Fruit fly (Drosophila melanogaster) whole organism, embryonic: ENCODE measurements around the gene Pak.
A peak's percentile ranks its signal among the peaks of the same experiment; 100 is the strongest.

Experiments
- Abd-B ChIP-seq: fragments of 200-800 bp; sonication (Bioruptor generic); optimal IDR thresholded peaks from 2 replicates; lab custom pipeline; 2018; ENCODE audit warnings: missing biosample characterization, mild to moderate bottlenecking, missing genetic modification characterization, moderate library complexity
- Atf6 ChIP-seq: fragments of 200-800 bp; sonication (Bioruptor generic); IDR thresholded peaks from 2 replicates; pipeline ENCODE4 v1.3.6; 2022; ENCODE audit warnings: missing biosample characterization, missing genetic modification characterization
- B-H1 ChIP-seq: fragments of 200-800 bp; sonication (Bioruptor generic); IDR thresholded peaks from 3 replicates; pipeline ENCODE4 v1.3.6; 2022; ENCODE audit warnings: missing biosample characterization, missing genetic modification characterization
- Bdp1 ChIP-seq: fragments of 200-800 bp; sonication (Bioruptor generic); optimal IDR thresholded peaks from 3 replicates; lab custom pipeline; 2016; ENCODE audit warnings: missing biosample characterization, missing genetic modification characterization
- CG10321 ChIP-seq: fragments of 200-800 bp; sonication (Bioruptor generic); IDR thresholded peaks from 2 replicates; pipeline ENCODE4 v1.3.6; 2022; ENCODE audit warnings: missing biosample characterization, missing genetic modification characterization
- CG10654 ChIP-seq: fragments of 200-800 bp; sonication (Bioruptor generic); optimal IDR thresholded peaks from 2 replicates; lab custom pipeline; 2016; ENCODE audit warnings: missing biosample characterization, missing genetic modification characterization
- CG11504 ChIP-seq: fragments of 200-800 bp; sonication (Bioruptor generic); optimal IDR thresholded peaks from 3 replicates; lab custom pipeline; 2019; ENCODE audit warnings: missing biosample characterization, mild to moderate bottlenecking, missing genetic modification characterization, moderate library complexity
- CG12744 ChIP-seq: fragments of 200-800 bp; sonication (Bioruptor generic); optimal IDR thresholded peaks from 2 replicates; lab custom pipeline; 2016; ENCODE audit warnings: missing biosample characterization, missing genetic modification characterization
- CG14050 ChIP-seq: fragments of 200-800 bp; sonication (Bioruptor generic); IDR thresholded peaks from 3 replicates; pipeline ENCODE4 v1.3.6; 2022; ENCODE audit warnings: missing biosample characterization, missing genetic modification characterization
- CG14710 ChIP-seq: fragments of 200-800 bp; sonication (Bioruptor generic); optimal IDR thresholded peaks from 3 replicates; lab custom pipeline; 2019; ENCODE audit warnings: missing biosample characterization, mild to moderate bottlenecking, missing genetic modification characterization, moderate library complexity
- CG17912 ChIP-seq: fragments of 200-800 bp; sonication (Bioruptor generic); optimal IDR thresholded peaks from 2 replicates; lab custom pipeline; 2018; ENCODE audit warnings: missing biosample characterization, mild to moderate bottlenecking, missing genetic modification characterization
- CG2129 ChIP-seq: fragments of 200-800 bp; sonication (Bioruptor generic); IDR thresholded peaks from 2 replicates; pipeline ENCODE4 v1.3.6; 2022; ENCODE audit warnings: missing biosample characterization, missing genetic modification characterization; ENCODE audit not compliant: partially characterized antibody
- CG2678 ChIP-seq: fragments of 200-800 bp; sonication (Bioruptor generic); optimal IDR thresholded peaks from 3 replicates; lab custom pipeline; 2019; ENCODE audit warnings: missing biosample characterization, mild to moderate bottlenecking, missing genetic modification characterization, moderate library complexity
- CG30403 ChIP-seq: fragments of 200-800 bp; sonication (Bioruptor generic); optimal IDR thresholded peaks from 3 replicates; lab custom pipeline; 2016; ENCODE audit warnings: missing biosample characterization, missing genetic modification characterization
- CG33557 ChIP-seq: fragments of 200-800 bp; sonication (Bioruptor generic); optimal IDR thresholded peaks from 2 replicates; lab custom pipeline; 2019; ENCODE audit warnings: missing biosample characterization, mild to moderate bottlenecking, missing genetic modification characterization, moderate library complexity
- CG4730 ChIP-seq: fragments of 200-800 bp; sonication (Bioruptor generic); IDR thresholded peaks from 2 replicates; pipeline ENCODE4 v1.3.6; 2022; ENCODE audit warnings: missing biosample characterization, missing genetic modification characterization
- CG4820 ChIP-seq: fragments of 200-800 bp; sonication (Bioruptor generic); optimal IDR thresholded peaks from 3 replicates; lab custom pipeline; 2016; ENCODE audit warnings: missing biosample characterization, missing genetic modification characterization
- CG6175 ChIP-seq: fragments of 200-800 bp; sonication (Bioruptor generic); IDR thresholded peaks from 3 replicates; pipeline ENCODE4 v1.3.6; 2022; ENCODE audit warnings: missing biosample characterization, missing genetic modification characterization
- CG6689 ChIP-seq: fragments of 200-800 bp; sonication (Bioruptor generic); IDR thresholded peaks from 2 replicates; pipeline ENCODE4 v1.3.6; 2022; ENCODE audit warnings: missing biosample characterization, missing genetic modification characterization
- CkIIα-i1 ChIP-seq: fragments of 200-800 bp; sonication (Bioruptor generic); IDR thresholded peaks from 2 replicates; pipeline ENCODE4 v1.3.6; 2022; ENCODE audit warnings: missing biosample characterization, missing genetic modification characterization
- CoRest ChIP-seq: fragments of 200-800 bp; sonication (Bioruptor generic); optimal IDR thresholded peaks from 3 replicates; lab custom pipeline; 2018; ENCODE audit warnings: missing biosample characterization, mild to moderate bottlenecking, missing genetic modification characterization, moderate library complexity
- CrebB ChIP-seq: fragments of 200-800 bp; sonication (Bioruptor generic); optimal IDR thresholded peaks from 3 replicates; lab custom pipeline; 2018; ENCODE audit warnings: missing biosample characterization, mild to moderate bottlenecking, missing genetic modification characterization
- D19A ChIP-seq: fragments of 200-800 bp; optimal IDR thresholded peaks from 3 replicates; lab custom pipeline; 2019; ENCODE audit warnings: missing biosample characterization, mild to moderate bottlenecking, missing genetic modification characterization, moderate library complexity
- Dip3 ChIP-seq: fragments of 200-800 bp; sonication (Bioruptor generic); optimal IDR thresholded peaks from 3 replicates; lab custom pipeline; 2016; ENCODE audit warnings: missing biosample characterization, missing genetic modification characterization
- E2f1 ChIP-seq: fragments of 200-800 bp; sonication (Bioruptor generic); IDR thresholded peaks from 2 replicates; pipeline ENCODE4 v1.3.6; 2022; ENCODE audit warnings: missing biosample characterization, missing genetic modification characterization
- ERR ChIP-seq: fragments of 200-800 bp; sonication (Bioruptor generic); optimal IDR thresholded peaks from 2 replicates; lab custom pipeline; 2016; ENCODE audit warnings: missing biosample characterization, missing genetic modification characterization
- HmgD ChIP-seq: fragments of 200-800 bp; sonication (Bioruptor generic); optimal IDR thresholded peaks from 3 replicates; lab custom pipeline; 2016; ENCODE audit warnings: missing biosample characterization, missing genetic modification characterization
- Jarid2 ChIP-seq: fragments of 200-800 bp; sonication (Bioruptor generic); optimal IDR thresholded peaks from 3 replicates; lab custom pipeline; 2017; ENCODE audit warnings: mild to moderate bottlenecking, missing biosample characterization, missing genetic modification reagents, missing genetic modification characterization
- Opbp ChIP-seq: fragments of 200-800 bp; sonication (Bioruptor generic); IDR thresholded peaks from 3 replicates; pipeline ENCODE4 v1.3.6; 2022; ENCODE audit warnings: missing biosample characterization, missing genetic modification characterization; ENCODE audit not compliant: partially characterized antibody
- PHDP ChIP-seq: fragments of 200-800 bp; sonication (Bioruptor generic); optimal IDR thresholded peaks from 3 replicates; lab custom pipeline; 2018; ENCODE audit warnings: missing biosample characterization, mild to moderate bottlenecking, missing genetic modification characterization, moderate library complexity
- Sry-δ ChIP-seq: fragments of 200-800 bp; sonication (Bioruptor generic); optimal IDR thresholded peaks from 2 replicates; lab custom pipeline; 2016; ENCODE audit warnings: missing biosample characterization, missing genetic modification characterization
- Stat92E ChIP-seq, 3 experiments: fragments of >200 bp in 2 of 3; fragments of 200-800 bp in 1 of 3; sonication (Bioruptor generic) in 1 of 3; optimal IDR thresholded peaks; 2 replicates each; lab custom pipeline; 2017 to 2019; ENCODE audit warnings: missing biosample characterization in 3 of 3, missing genetic modification characterization in 3 of 3, mild to moderate bottlenecking in 1 of 3, moderate library complexity in 1 of 3
- ac ChIP-seq: fragments of 200-800 bp; sonication (Bioruptor generic); optimal IDR thresholded peaks from 3 replicates; lab custom pipeline; 2017; ENCODE audit warnings: missing biosample characterization, mild to moderate bottlenecking, missing genetic modification characterization
- chinmo ChIP-seq: fragments of 200-800 bp; sonication (Bioruptor generic); IDR thresholded peaks from 4 replicates; pipeline ENCODE4 v1.3.6; 2022; ENCODE audit warnings: missing biosample characterization, missing genetic modification characterization; ENCODE audit not compliant: partially characterized antibody
- cwo ChIP-seq: fragments of 200-800 bp; sonication (Bioruptor generic); optimal IDR thresholded peaks from 3 replicates; lab custom pipeline; 2017; ENCODE audit warnings: missing biosample characterization, missing genetic modification characterization, mild to moderate bottlenecking, moderate library complexity, missing genetic modification reagents
- da ChIP-seq: fragments of 200-800 bp; sonication (Bioruptor generic); optimal IDR thresholded peaks from 2 replicates; lab custom pipeline; 2016; ENCODE audit warnings: missing biosample characterization, missing genetic modification characterization
- fd64A ChIP-seq: fragments of 200-800 bp; sonication (Bioruptor generic); optimal IDR thresholded peaks from 3 replicates; lab custom pipeline; 2018; ENCODE audit warnings: missing biosample characterization, mild to moderate bottlenecking, missing genetic modification characterization
- fru ChIP-seq: fragments of >200 bp; optimal IDR thresholded peaks from 2 replicates; lab custom pipeline; 2017
- gce ChIP-seq: fragments of 200-800 bp; sonication (Bioruptor generic); IDR thresholded peaks from 3 replicates; pipeline ENCODE4 v1.3.6; 2022; ENCODE audit warnings: missing biosample characterization, missing genetic modification characterization
- grn ChIP-seq: fragments of 200-800 bp; sonication (Bioruptor generic); optimal IDR thresholded peaks from 3 replicates; lab custom pipeline; 2017; ENCODE audit warnings: missing biosample characterization, missing genetic modification characterization
- gsb-n ChIP-seq: fragments of 200-800 bp; sonication (Bioruptor generic); optimal IDR thresholded peaks from 3 replicates; lab custom pipeline; 2018; ENCODE audit warnings: missing biosample characterization, mild to moderate bottlenecking, missing genetic modification characterization
- jing ChIP-seq: fragments of 200-800 bp; sonication (Bioruptor generic); optimal IDR thresholded peaks from 2 replicates; lab custom pipeline; 2018; ENCODE audit warnings: missing biosample characterization, mild to moderate bottlenecking, missing genetic modification characterization
- kah ChIP-seq: fragments of 200-800 bp; sonication (Bioruptor generic); optimal IDR thresholded peaks from 2 replicates; lab custom pipeline; 2018; ENCODE audit warnings: missing biosample characterization, mild to moderate bottlenecking, missing genetic modification characterization
- ken ChIP-seq: fragments of 200-800 bp; sonication (Bioruptor generic); IDR thresholded peaks from 3 replicates; pipeline ENCODE4 v1.3.6; 2022; ENCODE audit warnings: missing biosample characterization, missing genetic modification characterization
- oc ChIP-seq: fragments of 200-800 bp; sonication (Bioruptor generic); optimal IDR thresholded peaks from 2 replicates; lab custom pipeline; 2018; ENCODE audit warnings: missing biosample characterization, mild to moderate bottlenecking, missing genetic modification characterization, moderate library complexity
- pb ChIP-seq: fragments of 200-800 bp; sonication (Bioruptor generic); optimal IDR thresholded peaks from 3 replicates; lab custom pipeline; 2016; ENCODE audit warnings: missing biosample characterization, missing genetic modification characterization
- sob ChIP-seq: fragments of 200-800 bp; sonication (Bioruptor generic); IDR thresholded peaks from 2 replicates; pipeline ENCODE4 v1.3.6; 2022; ENCODE audit warnings: missing biosample characterization, missing genetic modification characterization
- tgo ChIP-seq: fragments of 200-800 bp; sonication (Bioruptor generic); IDR thresholded peaks from 3 replicates; pipeline ENCODE4 v1.3.6; 2022; ENCODE audit warnings: missing biosample characterization, missing genetic modification characterization
- trem ChIP-seq: fragments of 200-800 bp; optimal IDR thresholded peaks from 3 replicates; lab custom pipeline; 2019; ENCODE audit warnings: missing biosample characterization, mild to moderate bottlenecking, missing genetic modification characterization, moderate library complexity
- unpg ChIP-seq: fragments of 200-800 bp; sonication (Bioruptor generic); optimal IDR thresholded peaks from 3 replicates; lab custom pipeline; 2018; ENCODE audit warnings: missing biosample characterization, mild to moderate bottlenecking, missing genetic modification characterization, moderate library complexity

Pak gene

dm6 chr3R:6368550-6369238 is 18.0 kb downstream of the Pak start, which contains the start of gene CG10286 (continued):
- TF ChIP-seq CG2129 (GFP tag; lab: Robert Waterston, UW) (0 out of 2 replicates have a peak, but pooled peaks have one; percentile 16), da (no peak), CG2678 (no peak), Jarid2 (GFP tag; lab: Kevin White, UChicago) (peak; percentile 23), ken (GFP tag; lab: Robert Waterston, UW) (no peak), oc (tag; lab: Kevin White, UChicago) (no peak), CG30403 (GFP tag; lab: Kevin White, UChicago) (peak; percentile 12), CG14710 (tag; lab: Kevin White, UChicago) (peak; percentile 35), jing (no peak), fru (lab: Kevin White, UChicago) (no peak), Atf6 (GFP tag; lab: Robert Waterston, UW) (no peak), fd64A (GFP tag; lab: Kevin White, UChicago) (no peak), kah (GFP tag; lab: Kevin White, UChicago) (no peak), unpg (peak; percentile 36), CG10654 (GFP tag; lab: Kevin White, UChicago) (no peak), Sry-δ (GFP tag; lab: Kevin White, UChicago) (peak; percentile 83), ac (no peak), CoRest (tag; lab: Kevin White, UChicago) (peak; percentile 26), CG6689 (peak; percentile 48; the same call in 1 of the 2 replicates), CG14050 (GFP tag; lab: Robert Waterston, UW) (no peak), CG6175 (GFP tag; lab: Robert Waterston, UW) (no peak), gce (GFP tag; lab: Robert Waterston, UW) (no peak), pb (GFP tag; lab: Kevin White, UChicago) (peak; percentile 5), chinmo (peak; percentile 77; the same call in 1 of the 4 replicates), ERR (GFP tag; lab: Kevin White, UChicago) (no peak), CG11504 (tag; lab: Kevin White, UChicago) (no peak), CG12744 (GFP tag; lab: Kevin White, UChicago) (no peak), Abd-B (GFP tag; lab: Kevin White, UChicago) (no peak), Bdp1 (GFP tag; lab: Kevin White, UChicago) (no peak), trem (tag; lab: Kevin White, UChicago) (peak; percentile 87), Opbp (peak; percentile 83), Dip3 (GFP tag; lab: Kevin White, UChicago) (no peak), B-H1 (GFP tag; lab: Robert Waterston, UW) (peak; percentile 44; the same call in 1 of the 3 replicates), HmgD (GFP tag; lab: Kevin White, UChicago) (peak; percentile 34), E2f1 (GFP tag; lab: Robert Waterston, UW) (no peak), CG4820 (no peak), CG33557 (GFP tag; lab: Kevin White, UChicago) (no peak), CkIIα-i1 (GFP tag; lab: Robert Waterston, UW) (no peak), Stat92E (GFP tag; optimal IDR thresholded peaks at IDR 0.05; lab: Kevin White, UChicago) (no peak), D19A (tag; lab: Kevin White, UChicago) (no peak), sob (peak; percentile 67), CG4730 (GFP tag; lab: Robert Waterston, UW) (no peak), CrebB (tag; lab: Kevin White, UChicago) (no peak), tgo (GFP tag; lab: Robert Waterston, UW) (no peak; the same call in 1 of the 3 replicates), grn (GFP tag; lab: Kevin White, UChicago) (no peak), gsb-n (tag; lab: Kevin White, UChicago) (no peak), CG17912 (GFP tag; lab: Kevin White, UChicago) (peak; percentile 21), cwo (GFP tag; lab: Kevin White, UChicago) (peak; percentile 76), PHDP (tag; lab: Kevin White, UChicago) (peak; percentile 58), CG10321 (GFP tag; lab: Robert Waterston, UW) (no peak)
